Worm (Caenorhabditis elegans) whole organism, L1 larva: ENCODE data around the gene cks-1.
A peak's percentile ranks its signal among the peaks of the same experiment; 100 is the strongest.

Source experiments
- ceh-88 ChIP-seq: fragments of 200-800 bp; sonication (Bioruptor generic); IDR thresholded peaks from 2 replicates; pipeline ENCODE4 v1.3.6; 2022; ENCODE audit warnings: missing genetic modification characterization, missing compliant biosample characterization
- ces-1 ChIP-seq: fragments of 150-350 bp; optimal IDR thresholded peaks from 2 replicates; lab custom pipeline; 2014; ENCODE audit warnings: missing biosample characterization, missing genetic modification reagents, missing genetic modification characterization
- egl-27 ChIP-seq, 2 experiments: fragments of 150-350 bp in 1 of 2; sonication (generic microtip); optimal IDR thresholded peaks; 3 replicates each; lab custom pipeline; 2017 to 2018; ENCODE audit warnings: missing biosample characterization in 2 of 2, missing genetic modification characterization in 2 of 2, missing genetic modification reagents in 2 of 2
- lin-15B ChIP-seq: fragments of 150-350 bp; sonication (generic microtip); optimal IDR thresholded peaks from 3 replicates; lab custom pipeline; 2014; ENCODE audit warnings: missing biosample characterization, missing genetic modification characterization
- nhr-12 ChIP-seq: sonication (generic microtip); optimal IDR thresholded peaks from 2 replicates; lab custom pipeline; 2017; ENCODE audit warnings: missing biosample characterization, missing genetic modification characterization
- nhr-19 ChIP-seq: fragments of 200-800 bp; sonication (Bioruptor generic); conservative IDR thresholded peaks from 2 replicates; pipeline ENCODE4 v1.3.6; 2022; ENCODE audit warnings: missing genetic modification characterization, missing compliant biosample characterization
- unc-62 ChIP-seq: fragments of 150-350 bp; optimal IDR thresholded peaks from 2 replicates; lab custom pipeline; 2014; ENCODE audit warnings: missing biosample characterization, missing genetic modification reagents, missing genetic modification characterization

- TF ChIP-seq unc-62, result no peak
- TF ChIP-seq egl-27 (tag; optimal IDR thresholded peaks at IDR 0.05; lab: Kevin White, UChicago), result no peak
- TF ChIP-seq nhr-19 (GFP tag; lab: Robert Waterston, UW), result peak; percentile 63
- TF ChIP-seq lin-15B (tag; lab: Kevin White, UChicago), result no peak
- TF ChIP-seq ces-1, result no peak
- no peak for TF ChIP-seq ceh-88 (GFP tag; lab: Robert Waterston, UW)
- no peak for TF ChIP-seq nhr-12 (tag; lab: Kevin White, UChicago)
Observed at ce11 chrIV:8528345-8528744, 14.6 kb downstream of the cks-1 start.
